Fruit fly (Drosophila melanogaster) whole organism, embryonic: ENCODE measurements around the gene woc.

Experiments
- CG11456 ChIP-seq: fragments of 200-800 bp; sonication (Bioruptor generic); IDR thresholded peaks from 3 replicates; pipeline ENCODE4 v1.3.6; 2022; ENCODE audit warnings: missing biosample characterization, missing genetic modification characterization
- CG12219 ChIP-seq: fragments of 200-800 bp; sonication (Bioruptor generic); optimal IDR thresholded peaks from 3 replicates; lab custom pipeline; 2018; ENCODE audit warnings: missing biosample characterization, mild to moderate bottlenecking, missing genetic modification characterization
- CG14667 ChIP-seq: fragments of 200-800 bp; sonication (Bioruptor generic); IDR thresholded peaks from 2 replicates; pipeline ENCODE4 v1.3.6; 2022; ENCODE audit warnings: missing biosample characterization, missing genetic modification characterization
- CG15073 ChIP-seq: fragments of 200-800 bp; sonication (Bioruptor generic); optimal IDR thresholded peaks from 2 replicates; lab custom pipeline; 2016; ENCODE audit warnings: missing biosample characterization, missing genetic modification characterization
- CG15514 ChIP-seq: fragments of 200-800 bp; sonication (Bioruptor generic); optimal IDR thresholded peaks from 3 replicates; lab custom pipeline; 2017; ENCODE audit warnings: missing biosample characterization, missing genetic modification characterization, mild to moderate bottlenecking, moderate library complexity, missing genetic modification reagents
- CG17359 ChIP-seq: fragments of 200-800 bp; sonication (Bioruptor generic); optimal IDR thresholded peaks from 3 replicates; lab custom pipeline; 2018; ENCODE audit warnings: missing biosample characterization, mild to moderate bottlenecking, missing genetic modification characterization, moderate library complexity
- CG31365 ChIP-seq: fragments of 200-800 bp; sonication (Bioruptor generic); optimal IDR thresholded peaks from 2 replicates; lab custom pipeline; 2018; ENCODE audit warnings: missing biosample characterization, mild to moderate bottlenecking, missing genetic modification characterization
- CG34422 ChIP-seq: fragments of 200-800 bp; sonication (Bioruptor generic); IDR thresholded peaks from 3 replicates; pipeline ENCODE4 v1.3.6; 2022; ENCODE audit warnings: missing biosample characterization, missing genetic modification characterization
- CG3838 ChIP-seq: fragments of 200-800 bp; sonication (Bioruptor generic); optimal IDR thresholded peaks from 3 replicates; lab custom pipeline; 2016; ENCODE audit warnings: missing biosample characterization, missing genetic modification characterization
- CG6272 ChIP-seq: fragments of 200-800 bp; sonication (Bioruptor generic); IDR thresholded peaks from 2 replicates; pipeline ENCODE4 v1.3.6; 2022; ENCODE audit warnings: missing biosample characterization, missing genetic modification characterization
- CG7556 ChIP-seq: fragments of 200-800 bp; sonication (Bioruptor generic); optimal IDR thresholded peaks from 2 replicates; lab custom pipeline; 2017; ENCODE audit warnings: missing biosample characterization, mild to moderate bottlenecking, missing genetic modification characterization
- CG7839 ChIP-seq: fragments of 200-800 bp; sonication (Bioruptor generic); optimal IDR thresholded peaks from 3 replicates; lab custom pipeline; 2018; ENCODE audit warnings: missing biosample characterization, mild to moderate bottlenecking, missing genetic modification characterization, moderate library complexity
- CG8359 ChIP-seq: fragments of 200-800 bp; sonication (Bioruptor generic); optimal IDR thresholded peaks from 2 replicates; lab custom pipeline; 2017; ENCODE audit warnings: missing biosample characterization, mild to moderate bottlenecking, missing genetic modification characterization, borderline replicate concordance
- CTCF ChIP-seq: fragments of 200-800 bp; sonication (Bioruptor generic); optimal IDR thresholded peaks from 2 replicates; lab custom pipeline; 2017; ENCODE audit warnings: missing biosample characterization, mild to moderate bottlenecking, missing genetic modification characterization, moderate library complexity
- CkIIα-i1 ChIP-seq: fragments of 200-800 bp; sonication (Bioruptor generic); IDR thresholded peaks from 2 replicates; pipeline ENCODE4 v1.3.6; 2022; ENCODE audit warnings: missing biosample characterization, missing genetic modification characterization
- H2.0 ChIP-seq: fragments of 200-800 bp; sonication (Bioruptor generic); IDR thresholded peaks from 2 replicates; pipeline ENCODE4 v1.3.6; 2022; ENCODE audit warnings: missing biosample characterization, missing genetic modification characterization
- HLH54F ChIP-seq: fragments of 200-800 bp; sonication (Bioruptor generic); optimal IDR thresholded peaks from 3 replicates; lab custom pipeline; 2016; ENCODE audit warnings: missing biosample characterization, missing genetic modification characterization
- Hmx ChIP-seq: fragments of 200-800 bp; sonication (Bioruptor generic); optimal IDR thresholded peaks from 2 replicates; lab custom pipeline; 2016; ENCODE audit warnings: missing biosample characterization, missing genetic modification characterization
- Kr ChIP-seq: fragments of 200-800 bp; sonication (Bioruptor generic); optimal IDR thresholded peaks from 2 replicates; lab custom pipeline; 2017; ENCODE audit warnings: missing biosample characterization, mild to moderate bottlenecking, missing genetic modification characterization
- Lhr ChIP-seq: fragments of 200-800 bp; sonication (Bioruptor generic); optimal IDR thresholded peaks from 3 replicates; lab custom pipeline; 2017; ENCODE audit warnings: mild to moderate bottlenecking, missing biosample characterization, missing genetic modification reagents, missing genetic modification characterization
- Mrtf ChIP-seq: fragments of 200-800 bp; sonication (Bioruptor generic); IDR thresholded peaks from 3 replicates; pipeline ENCODE4 v1.3.6; 2022; ENCODE audit warnings: missing biosample characterization, missing genetic modification characterization
- Rfx ChIP-seq: fragments of 200-800 bp; sonication (Bioruptor generic); IDR thresholded peaks from 2 replicates; pipeline ENCODE4 v1.3.6; 2022; ENCODE audit warnings: missing biosample characterization, missing genetic modification characterization
- Spps ChIP-seq: fragments of 200-800 bp; sonication (Bioruptor generic); optimal IDR thresholded peaks from 2 replicates; lab custom pipeline; 2018; ENCODE audit warnings: missing biosample characterization, mild to moderate bottlenecking, missing genetic modification characterization
- Xbp1 ChIP-seq: fragments of 200-800 bp; sonication (Bioruptor generic); optimal IDR thresholded peaks from 3 replicates; lab custom pipeline; 2016; ENCODE audit warnings: missing biosample characterization, mild to moderate bottlenecking, missing genetic modification characterization
- az2 ChIP-seq: fragments of 200-800 bp; sonication (Bioruptor generic); optimal IDR thresholded peaks from 3 replicates; lab custom pipeline; 2016; ENCODE audit warnings: missing biosample characterization, missing genetic modification characterization
- chn ChIP-seq: fragments of 200-800 bp; sonication (Bioruptor generic); optimal IDR thresholded peaks from 2 replicates; lab custom pipeline; 2016; ENCODE audit warnings: missing biosample characterization, missing genetic modification characterization
- crc ChIP-seq: fragments of 200-800 bp; sonication (Bioruptor generic); optimal IDR thresholded peaks from 2 replicates; lab custom pipeline; 2016; ENCODE audit warnings: missing biosample characterization, missing genetic modification characterization
- esg ChIP-seq: fragments of 200-800 bp; sonication (Bioruptor generic); conservative IDR thresholded peaks from 2 replicates; pipeline ENCODE4 v1.3.6; 2022; ENCODE audit warnings: missing biosample characterization, missing genetic modification characterization
- fd102C ChIP-seq: fragments of 200-800 bp; sonication (Bioruptor generic); optimal IDR thresholded peaks from 2 replicates; lab custom pipeline; 2018; ENCODE audit warnings: missing biosample characterization, mild to moderate bottlenecking, missing genetic modification characterization, moderate library complexity
- ftz-f1 ChIP-seq: fragments of 200-800 bp; sonication (Bioruptor generic); optimal IDR thresholded peaks from 2 replicates; lab custom pipeline; 2016; ENCODE audit warnings: missing biosample characterization, missing genetic modification characterization
- gfzf ChIP-seq: fragments of 200-800 bp; sonication (Bioruptor generic); optimal IDR thresholded peaks from 2 replicates; lab custom pipeline; 2016; ENCODE audit warnings: missing biosample characterization, mild to moderate bottlenecking, missing genetic modification characterization, moderate library complexity
- gt ChIP-seq: fragments of 200-800 bp; sonication (Bioruptor generic); IDR thresholded peaks from 2 replicates; pipeline ENCODE4 v1.3.6; 2022; ENCODE audit warnings: missing biosample characterization, missing genetic modification characterization
- jing ChIP-seq: fragments of 200-800 bp; sonication (Bioruptor generic); optimal IDR thresholded peaks from 2 replicates; lab custom pipeline; 2018; ENCODE audit warnings: missing biosample characterization, mild to moderate bottlenecking, missing genetic modification characterization
- lola ChIP-seq, 3 experiments: fragments of >200 bp in 2 of 3; fragments of 200-800 bp in 1 of 3; sonication (Bioruptor generic) in 1 of 3; optimal IDR thresholded peaks; 2 replicates each; lab custom pipeline; 2017 to 2019; ENCODE audit warnings: missing biosample characterization in 3 of 3, missing genetic modification characterization in 3 of 3, mild to moderate bottlenecking in 1 of 3, moderate library complexity in 1 of 3
- onecut ChIP-seq: fragments of 200-800 bp; sonication (Bioruptor generic); IDR thresholded peaks from 2 replicates; pipeline ENCODE4 v1.3.6; 2022; ENCODE audit warnings: missing biosample characterization, missing genetic modification characterization
- org-1 ChIP-seq: fragments of 200-800 bp; sonication (Bioruptor generic); optimal IDR thresholded peaks from 2 replicates; lab custom pipeline; 2017; ENCODE audit warnings: missing biosample characterization, missing genetic modification characterization
- p53 ChIP-seq: fragments of 200-800 bp; sonication (Bioruptor generic); optimal IDR thresholded peaks from 2 replicates; lab custom pipeline; 2016; ENCODE audit warnings: missing biosample characterization, missing genetic modification characterization
- pfk ChIP-seq: fragments of 200-800 bp; sonication (Bioruptor generic); optimal IDR thresholded peaks from 2 replicates; lab custom pipeline; 2018; ENCODE audit warnings: missing biosample characterization, mild to moderate bottlenecking, missing genetic modification characterization, moderate library complexity
- pho ChIP-seq: fragments of 200-800 bp; sonication (Bioruptor generic); optimal IDR thresholded peaks from 2 replicates; lab custom pipeline; 2016; ENCODE audit warnings: missing biosample characterization, missing genetic modification characterization
- psq ChIP-seq: fragments of 200-800 bp; sonication (Bioruptor generic); optimal IDR thresholded peaks from 2 replicates; lab custom pipeline; 2017; ENCODE audit warnings: missing biosample characterization, missing genetic modification characterization
- pzg ChIP-seq: fragments of 200-800 bp; sonication (Bioruptor generic); optimal IDR thresholded peaks from 3 replicates; lab custom pipeline; 2018; ENCODE audit warnings: missing biosample characterization, mild to moderate bottlenecking, missing genetic modification characterization, moderate library complexity
- rib ChIP-seq: fragments of 200-800 bp; sonication (Bioruptor generic); IDR thresholded peaks from 2 replicates; pipeline ENCODE4 v1.3.6; 2022; ENCODE audit warnings: missing biosample characterization, missing genetic modification characterization
- sens-2 ChIP-seq: fragments of 200-800 bp; sonication (Bioruptor generic); IDR thresholded peaks from 2 replicates; pipeline ENCODE4 v1.3.6; 2022; ENCODE audit warnings: missing biosample characterization, missing genetic modification characterization
- shn ChIP-seq: fragments of 200-800 bp; sonication (Bioruptor generic); optimal IDR thresholded peaks from 3 replicates; lab custom pipeline; 2016; ENCODE audit warnings: missing biosample characterization, missing genetic modification characterization
- slbo ChIP-seq: fragments of 200-800 bp; sonication (Bioruptor generic); IDR thresholded peaks from 2 replicates; pipeline ENCODE4 v1.3.6; 2022; ENCODE audit warnings: missing biosample characterization, missing genetic modification characterization
- tgo ChIP-seq: fragments of 200-800 bp; sonication (Bioruptor generic); IDR thresholded peaks from 3 replicates; pipeline ENCODE4 v1.3.6; 2022; ENCODE audit warnings: missing biosample characterization, missing genetic modification characterization
- tio ChIP-seq: fragments of 200-800 bp; sonication (Bioruptor generic); optimal IDR thresholded peaks from 2 replicates; lab custom pipeline; 2017; ENCODE audit warnings: missing biosample characterization, missing genetic modification characterization, inconsistent platforms
- unpg ChIP-seq: fragments of 200-800 bp; sonication (Bioruptor generic); optimal IDR thresholded peaks from 3 replicates; lab custom pipeline; 2018; ENCODE audit warnings: missing biosample characterization, mild to moderate bottlenecking, missing genetic modification characterization, moderate library complexity
- wek ChIP-seq: fragments of 200-800 bp; sonication (Bioruptor generic); optimal IDR thresholded peaks from 3 replicates; lab custom pipeline; 2018; ENCODE audit warnings: missing biosample characterization, mild to moderate bottlenecking, missing genetic modification characterization, moderate library complexity

Gene woc

dm6 chr3R:27288202-27289135, 24.6 kb upstream of the woc start, which contains the start of the genes bigmax and Hmu (continued):
- TF ChIP-seq p53 (GFP tag; lab: Kevin White, UChicago) (peak; percentile 60), chn (GFP tag; lab: Kevin White, UChicago) (peak; percentile 79), CTCF (GFP tag; lab: Kevin White, UChicago) (peak; percentile 57), onecut (GFP tag; lab: Robert Waterston, UW) (peak; percentile 59), shn (peak; percentile 83), CG3838 (GFP tag; lab: Kevin White, UChicago) (peak; percentile 69), HLH54F (GFP tag; lab: Kevin White, UChicago) (peak; percentile 87), CG11456 (peak; percentile 86), org-1 (GFP tag; lab: Kevin White, UChicago) (no peak), Xbp1 (GFP tag; lab: Kevin White, UChicago) (peak; percentile 92), fd102C (GFP tag; lab: Kevin White, UChicago) (no peak), H2.0 (GFP tag; lab: Robert Waterston, UW) (peak; percentile 86), jing (peak; percentile 7), ftz-f1 (GFP tag; lab: Kevin White, UChicago) (peak; percentile 95), CG6272 (peak; percentile 80), Mrtf (GFP tag; lab: Robert Waterston, UW) (peak; percentile 73), pho (GFP tag; lab: Kevin White, UChicago) (peak; percentile 93), CG15073 (GFP tag; lab: Kevin White, UChicago) (no peak), Spps (peak; percentile 59), pzg (peak; percentile 96), az2 (peak; percentile 77), CG17359 (tag; lab: Kevin White, UChicago) (peak; percentile 81), CG7839 (tag; lab: Kevin White, UChicago) (peak; percentile 84), Lhr (GFP tag; lab: Kevin White, UChicago) (peak; percentile 86), psq (GFP tag; lab: Kevin White, UChicago) (peak; percentile 43), slbo (GFP tag; lab: Robert Waterston, UW) (peak; percentile 92), CG7556 (peak; percentile 67), CG15514 (GFP tag; lab: Kevin White, UChicago) (peak; percentile 87), tgo (peak; percentile 75), CkIIα-i1 (no peak), Kr (GFP tag; lab: Kevin White, UChicago) (no peak), gfzf (GFP tag; lab: Kevin White, UChicago) (peak; percentile 96), rib (GFP tag; lab: Robert Waterston, UW) (peak; percentile 54; the same call in 1 of the 2 replicates), gt (GFP tag; lab: Robert Waterston, UW) (peak; percentile 45), Rfx (GFP tag; lab: Robert Waterston, UW) (peak; percentile 90), crc (GFP tag; lab: Kevin White, UChicago) (peak; percentile 88), CG8359 (GFP tag; lab: Kevin White, UChicago) (no peak), wek (GFP tag; lab: Kevin White, UChicago) (peak; percentile 13), sens-2 (GFP tag; lab: Robert Waterston, UW) (0 out of 2 replicates have a peak, but pooled peaks have one; percentile 21), pfk (GFP tag; lab: Kevin White, UChicago) (peak; percentile 1), CG14667 (GFP tag; lab: Robert Waterston, UW) (peak; percentile 62; the same call in 1 of the 2 replicates), esg (GFP tag; lab: Robert Waterston, UW) (peak; percentile 61), lola (GFP tag; optimal IDR thresholded peaks at IDR 0.05; lab: Kevin White, UChicago) (peak in 1 of 3 experiments; percentile 70), unpg (GFP tag; lab: Kevin White, UChicago) (peak; percentile 82), CG34422 (GFP tag; lab: Robert Waterston, UW) (peak; percentile 91), CG12219 (GFP tag; lab: Kevin White, UChicago) (peak; percentile 51), CG31365 (tag; lab: Kevin White, UChicago) (peak; percentile 11), tio (GFP tag; lab: Kevin White, UChicago) (no peak), Hmx (GFP tag; lab: Kevin White, UChicago) (no peak)
